Fruit fly (Drosophila melanogaster): ENCODE data around the gene CG2930.

dm6 chrX:3887606-3888216, 18.9 kb downstream of the CG2930 start:
- TF ChIP-seq ttk (optimal IDR thresholded peaks at IDR 0.05): no peak
- TF ChIP-seq h (optimal IDR thresholded peaks at IDR 0.05): no peak
- no peak for TF ChIP-seq insv (optimal IDR thresholded peaks at IDR 0.05)
- no peak for TF ChIP-seq Myc (optimal IDR thresholded peaks at IDR 0.05)
- no peak for TF ChIP-seq Sin3A (optimal IDR thresholded peaks at IDR 0.05)
- TF ChIP-seq psq (optimal IDR thresholded peaks at IDR 0.05): no peak

Measured in Kc167 (cell line).